Fruit fly (Drosophila melanogaster): ENCODE data around the gene mge.

The mge gene

dm6 chr3L:3935567-3936207 lies 26.0 kb upstream of the mge start, which contains the start of gene Eip63F-1 (continued):
- TF ChIP-seq bowl (GFP tag; IDR thresholded peaks at IDR 0.05) (no peak), CG12071 (GFP tag; optimal IDR thresholded peaks at IDR 0.05) (peak; percentile 29), CG1024 (GFP tag; IDR thresholded peaks at IDR 0.05) (peak; percentile 30; the same call in 1 of the 2 replicates), CG7987 (GFP tag; optimal IDR thresholded peaks at IDR 0.05) (no peak), CG13123 (GFP tag; optimal IDR thresholded peaks at IDR 0.05) (peak; percentile 4), Gug (GFP tag; IDR thresholded peaks at IDR 0.05) (no peak), NK7.1 (GFP tag; optimal IDR thresholded peaks at IDR 0.05) (no peak), vvl (GFP tag; IDR thresholded peaks at IDR 0.05) (peak; percentile 52), CG10959 (GFP tag; IDR thresholded peaks at IDR 0.05) (no peak), Dip3 (GFP tag; optimal IDR thresholded peaks at IDR 0.05) (no peak), CG12391 (tag; optimal IDR thresholded peaks at IDR 0.05) (peak; percentile 77), CG34422 (GFP tag; IDR thresholded peaks at IDR 0.05) (no peak), repo (GFP tag; optimal IDR thresholded peaks at IDR 0.05) (no peak), tup (GFP tag; optimal IDR thresholded peaks at IDR 0.05) (no peak), CG30431 (GFP tag; optimal IDR thresholded peaks at IDR 0.05) (peak; percentile 2), CG6813 (GFP tag; optimal IDR thresholded peaks at IDR 0.05) (no peak), NC2β (GFP tag; optimal IDR thresholded peaks at IDR 0.05) (no peak), lilli (GFP tag; optimal IDR thresholded peaks at IDR 0.05) (peak; percentile 39), fd102C (GFP tag; optimal IDR thresholded peaks at IDR 0.05) (no peak), CG3163 (GFP tag; optimal IDR thresholded peaks at IDR 0.05) (no peak), croc (GFP tag; conservative IDR thresholded peaks at IDR 0.05) (no peak; the same call in 2 of the 3 replicates), CG10321 (GFP tag; IDR thresholded peaks at IDR 0.05) (no peak), CG4820 (GFP tag; optimal IDR thresholded peaks at IDR 0.05) (peak; percentile 35), Lhr (GFP tag; optimal IDR thresholded peaks at IDR 0.05) (no peak), slou (GFP tag; optimal IDR thresholded peaks at IDR 0.05) (no peak), CG15073 (GFP tag; optimal IDR thresholded peaks at IDR 0.05) (no peak), Doc2 (GFP tag; IDR thresholded peaks at IDR 0.05) (no peak), CG13424 (tag; optimal IDR thresholded peaks at IDR 0.05) (peak; percentile 74), Opbp (GFP tag; IDR thresholded peaks at IDR 0.05; ENCODE audit: partially characterized antibody) (no peak), zfh2 (GFP tag; optimal IDR thresholded peaks at IDR 0.05) (peak; percentile 0), aop (GFP tag; IDR thresholded peaks at IDR 0.05) (no peak), CG16813 (GFP tag; IDR thresholded peaks at IDR 0.05; ENCODE audit: partially characterized antibody) (no peak), YL-1 (GFP tag; optimal IDR thresholded peaks at IDR 0.05) (no peak), odd (GFP tag; optimal IDR thresholded peaks at IDR 0.05) (peak; percentile 51), zen2 (GFP tag; IDR thresholded peaks at IDR 0.05; ENCODE audit: partially characterized antibody) (no peak), CG10462 (GFP tag; optimal IDR thresholded peaks at IDR 0.05) (no peak), pfk (GFP tag; optimal IDR thresholded peaks at IDR 0.05) (no peak), crp (GFP tag; optimal IDR thresholded peaks at IDR 0.05) (no peak), kay (GFP tag; optimal IDR thresholded peaks at IDR 0.05) (no peak), CG10209 (GFP tag; optimal IDR thresholded peaks at IDR 0.05) (peak; percentile 65), CG15601 (tag; optimal IDR thresholded peaks at IDR 0.05) (peak; percentile 27), CG2712 (tag; optimal IDR thresholded peaks at IDR 0.05) (peak; percentile 69), CG4424 (GFP tag; optimal IDR thresholded peaks at IDR 0.05) (peak; percentile 72), CG8089 (GFP tag; optimal IDR thresholded peaks at IDR 0.05) (no peak), CG4707 (GFP tag; optimal IDR thresholded peaks at IDR 0.05) (no peak), HmgZ (tag; optimal IDR thresholded peaks at IDR 0.05) (peak; percentile 46), B-H2 (GFP tag; optimal IDR thresholded peaks at IDR 0.05) (peak; percentile 34), TFAM (GFP tag; optimal IDR thresholded peaks at IDR 0.05) (no peak), CG17361 (GFP tag; IDR thresholded peaks at IDR 0.05) (peak; percentile 82), CG10431 (GFP tag; optimal IDR thresholded peaks at IDR 0.05) (no peak)

Data from whole organism, embryonic.